Fruit fly (Drosophila melanogaster): ENCODE results near the gene CG43203.

- TF ChIP-seq D1 (tag; optimal IDR thresholded peaks at IDR 0.05) = no peak
- no peak for TF ChIP-seq CG8159 (tag; optimal IDR thresholded peaks at IDR 0.05)
- TF ChIP-seq rn (GFP tag; IDR thresholded peaks at IDR 0.05) = no peak
- TF ChIP-seq CG15710 (tag; optimal IDR thresholded peaks at IDR 0.05) = no peak
These were observed 15.2 kb downstream of the CG43203 start for dm6 chr3R:19369060-19369459.
